Fruit fly (Drosophila melanogaster) whole organism, embryonic: ENCODE data around the gene SMSr.
A peak's percentile ranks its signal among the peaks of the same experiment; 100 is the strongest.

ENCODE experiments used
- Atf3 ChIP-seq: fragments of 200-800 bp; sonication (Bioruptor generic); optimal IDR thresholded peaks from 3 replicates; lab custom pipeline; 2016; ENCODE audit warnings: missing biosample characterization, missing genetic modification characterization
- Blimp-1 ChIP-seq: fragments of 200-800 bp; sonication (Bioruptor generic); optimal IDR thresholded peaks from 3 replicates; lab custom pipeline; 2018; ENCODE audit warnings: missing biosample characterization, missing genetic modification characterization, mild to moderate bottlenecking, moderate library complexity, missing genetic modification reagents
- CG10147 ChIP-seq: fragments of 200-800 bp; sonication (Bioruptor generic); optimal IDR thresholded peaks from 2 replicates; lab custom pipeline; 2019; ENCODE audit warnings: missing biosample characterization, mild to moderate bottlenecking, missing genetic modification characterization, moderate library complexity
- CG10209 ChIP-seq: fragments of 200-800 bp; sonication (Bioruptor generic); optimal IDR thresholded peaks from 3 replicates; lab custom pipeline; 2017; ENCODE audit warnings: missing biosample characterization, mild to moderate bottlenecking, missing genetic modification characterization, missing genetic modification reagents
- CG10654 ChIP-seq: fragments of 200-800 bp; sonication (Bioruptor generic); optimal IDR thresholded peaks from 2 replicates; lab custom pipeline; 2016; ENCODE audit warnings: missing biosample characterization, missing genetic modification characterization
- CG10979 ChIP-seq: fragments of 200-800 bp; sonication (Bioruptor generic); optimal IDR thresholded peaks from 2 replicates; lab custom pipeline; 2018; ENCODE audit warnings: missing biosample characterization, mild to moderate bottlenecking, missing genetic modification characterization, moderate library complexity
- CG12219 ChIP-seq: fragments of 200-800 bp; sonication (Bioruptor generic); optimal IDR thresholded peaks from 3 replicates; lab custom pipeline; 2018; ENCODE audit warnings: missing biosample characterization, mild to moderate bottlenecking, missing genetic modification characterization
- CG12299 ChIP-seq: fragments of 200-800 bp; sonication (Bioruptor generic); optimal IDR thresholded peaks from 2 replicates; lab custom pipeline; 2018; ENCODE audit warnings: missing biosample characterization, mild to moderate bottlenecking, missing genetic modification characterization
- CG12769 ChIP-seq: fragments of 200-800 bp; sonication (Bioruptor generic); optimal IDR thresholded peaks from 2 replicates; lab custom pipeline; 2019; ENCODE audit warnings: missing biosample characterization, mild to moderate bottlenecking, missing genetic modification characterization, moderate library complexity
- CG14667 ChIP-seq: fragments of 200-800 bp; sonication (Bioruptor generic); IDR thresholded peaks from 2 replicates; pipeline ENCODE4 v1.3.6; 2022; ENCODE audit warnings: missing biosample characterization, missing genetic modification characterization
- CG15073 ChIP-seq: fragments of 200-800 bp; sonication (Bioruptor generic); optimal IDR thresholded peaks from 2 replicates; lab custom pipeline; 2016; ENCODE audit warnings: missing biosample characterization, missing genetic modification characterization
- CG17829 ChIP-seq: fragments of 200-800 bp; optimal IDR thresholded peaks from 2 replicates; lab custom pipeline; 2019; ENCODE audit warnings: missing biosample characterization, mild to moderate bottlenecking, missing genetic modification characterization, moderate library complexity
- CG2129 ChIP-seq: fragments of 200-800 bp; sonication (Bioruptor generic); IDR thresholded peaks from 2 replicates; pipeline ENCODE4 v1.3.6; 2022; ENCODE audit warnings: missing biosample characterization, missing genetic modification characterization; ENCODE audit not compliant: partially characterized antibody
- CG32532 ChIP-seq: fragments of 200-800 bp; sonication (Bioruptor generic); IDR thresholded peaks from 2 replicates; pipeline ENCODE4 v1.3.6; 2022; ENCODE audit warnings: missing biosample characterization, missing genetic modification characterization
- CG3281 ChIP-seq: fragments of 200-800 bp; sonication (Bioruptor generic); optimal IDR thresholded peaks from 3 replicates; lab custom pipeline; 2017; ENCODE audit warnings: missing biosample characterization, mild to moderate bottlenecking, missing genetic modification characterization
- CG4282 ChIP-seq: fragments of 200-800 bp; sonication (Bioruptor generic); optimal IDR thresholded peaks from 2 replicates; lab custom pipeline; 2016; ENCODE audit warnings: missing biosample characterization, missing genetic modification characterization
- CG4424 ChIP-seq: fragments of 200-800 bp; sonication (Bioruptor generic); optimal IDR thresholded peaks from 3 replicates; lab custom pipeline; 2016; ENCODE audit warnings: missing biosample characterization, missing genetic modification characterization
- CG6272 ChIP-seq: fragments of 200-800 bp; sonication (Bioruptor generic); IDR thresholded peaks from 2 replicates; pipeline ENCODE4 v1.3.6; 2022; ENCODE audit warnings: missing biosample characterization, missing genetic modification characterization
- CG6765 ChIP-seq: fragments of 200-800 bp; sonication (Bioruptor generic); optimal IDR thresholded peaks from 3 replicates; lab custom pipeline; 2017; ENCODE audit warnings: missing biosample characterization, mild to moderate bottlenecking, missing genetic modification characterization
- CG7786 ChIP-seq: fragments of 200-800 bp; sonication (Bioruptor generic); optimal IDR thresholded peaks from 2 replicates; lab custom pipeline; 2016; ENCODE audit warnings: missing biosample characterization, missing genetic modification characterization
- CG8290 ChIP-seq, 3 experiments: fragments of 200-800 bp; sonication (Bioruptor generic); optimal IDR thresholded peaks; 2 replicates each; lab custom pipeline; 2016 to 2019; ENCODE audit warnings: missing biosample characterization in 3 of 3, missing genetic modification characterization in 3 of 3, mild to moderate bottlenecking in 2 of 3, moderate library complexity in 1 of 3
- CG8944 ChIP-seq: fragments of 200-800 bp; sonication (Bioruptor generic); optimal IDR thresholded peaks from 3 replicates; lab custom pipeline; 2016; ENCODE audit warnings: missing biosample characterization, missing genetic modification characterization
- CG9609 ChIP-seq: fragments of 200-800 bp; sonication (Bioruptor generic); optimal IDR thresholded peaks from 3 replicates; lab custom pipeline; 2016; ENCODE audit warnings: missing biosample characterization, missing genetic modification characterization
- Dip3 ChIP-seq: fragments of 200-800 bp; sonication (Bioruptor generic); optimal IDR thresholded peaks from 3 replicates; lab custom pipeline; 2016; ENCODE audit warnings: missing biosample characterization, missing genetic modification characterization
- Dp ChIP-seq: fragments of 200-800 bp; sonication (Bioruptor generic); optimal IDR thresholded peaks from 2 replicates; lab custom pipeline; 2018; ENCODE audit warnings: missing biosample characterization, mild to moderate bottlenecking, missing genetic modification characterization, moderate library complexity
- Dref ChIP-seq: fragments of 200-800 bp; sonication (Bioruptor generic); IDR thresholded peaks from 2 replicates; pipeline ENCODE4 v1.3.6; 2022; ENCODE audit warnings: missing biosample characterization, missing genetic modification characterization
- Eip74EF ChIP-seq, 2 experiments: fragments of 200-800 bp in 1 of 2; fragments of >200 bp in 1 of 2; sonication (Bioruptor generic) in 1 of 2; optimal IDR thresholded peaks; 2 replicates each; lab custom pipeline; 2017 to 2019; ENCODE audit warnings: missing biosample characterization in 2 of 2, missing genetic modification characterization in 2 of 2, mild to moderate bottlenecking in 1 of 2, moderate library complexity in 1 of 2
- Gsc ChIP-seq: fragments of 200-800 bp; sonication (Bioruptor generic); IDR thresholded peaks from 2 replicates; pipeline ENCODE4 v1.3.6; 2022; ENCODE audit warnings: missing biosample characterization, missing genetic modification characterization
- H2.0 ChIP-seq: fragments of 200-800 bp; sonication (Bioruptor generic); IDR thresholded peaks from 2 replicates; pipeline ENCODE4 v1.3.6; 2022; ENCODE audit warnings: missing biosample characterization, missing genetic modification characterization
- Hmx ChIP-seq: fragments of 200-800 bp; sonication (Bioruptor generic); optimal IDR thresholded peaks from 2 replicates; lab custom pipeline; 2016; ENCODE audit warnings: missing biosample characterization, missing genetic modification characterization
- NFAT ChIP-seq: fragments of 200-800 bp; sonication (Bioruptor generic); IDR thresholded peaks from 2 replicates; pipeline ENCODE4 v1.3.6; 2022; ENCODE audit warnings: missing biosample characterization, missing genetic modification characterization
- Nf-YA ChIP-seq: fragments of 200-800 bp; sonication (Bioruptor generic); IDR thresholded peaks from 2 replicates; pipeline ENCODE4 v1.3.6; 2022; ENCODE audit warnings: missing biosample characterization, missing genetic modification characterization
- Nf-YB ChIP-seq: fragments of 200-800 bp; sonication (Bioruptor generic); optimal IDR thresholded peaks from 3 replicates; lab custom pipeline; 2019; ENCODE audit warnings: missing biosample characterization, mild to moderate bottlenecking, missing genetic modification characterization, moderate library complexity
- Nf-YC ChIP-seq: fragments of 200-800 bp; optimal IDR thresholded peaks from 3 replicates; lab custom pipeline; 2019; ENCODE audit warnings: missing biosample characterization, mild to moderate bottlenecking, missing genetic modification characterization, moderate library complexity
- Sry-δ ChIP-seq: fragments of 200-800 bp; sonication (Bioruptor generic); optimal IDR thresholded peaks from 2 replicates; lab custom pipeline; 2016; ENCODE audit warnings: missing biosample characterization, missing genetic modification characterization
- ab ChIP-seq: fragments of 200-800 bp; sonication (Bioruptor generic); optimal IDR thresholded peaks from 2 replicates; lab custom pipeline; 2016; ENCODE audit warnings: missing biosample characterization, missing genetic modification characterization
- abd-A ChIP-seq: fragments of 200-800 bp; sonication (Bioruptor generic); optimal IDR thresholded peaks from 3 replicates; lab custom pipeline; 2019; ENCODE audit warnings: missing biosample characterization, mild to moderate bottlenecking, missing genetic modification characterization, moderate library complexity
- bsh ChIP-seq, 2 experiments: fragments of 200-800 bp; sonication (Bioruptor generic); optimal IDR thresholded peaks; 2 replicates each; lab custom pipeline; 2017 to 2018; ENCODE audit warnings: mild to moderate bottlenecking in 2 of 2, missing biosample characterization in 2 of 2, missing genetic modification characterization in 2 of 2, moderate library complexity in 1 of 2
- crc ChIP-seq: fragments of 200-800 bp; sonication (Bioruptor generic); optimal IDR thresholded peaks from 2 replicates; lab custom pipeline; 2016; ENCODE audit warnings: missing biosample characterization, missing genetic modification characterization
- dati ChIP-seq: fragments of 200-800 bp; sonication (Bioruptor generic); IDR thresholded peaks from 2 replicates; pipeline ENCODE4 v1.3.6; 2022; ENCODE audit warnings: missing biosample characterization, missing genetic modification characterization
- exex ChIP-seq: fragments of 200-800 bp; sonication (Bioruptor generic); optimal IDR thresholded peaks from 4 replicates; lab custom pipeline; 2018; ENCODE audit warnings: missing biosample characterization, mild to moderate bottlenecking, missing genetic modification characterization, moderate library complexity
- fu2 ChIP-seq: fragments of 200-800 bp; sonication (Bioruptor generic); optimal IDR thresholded peaks from 2 replicates; lab custom pipeline; 2016; ENCODE audit warnings: missing biosample characterization, missing genetic modification characterization
- gro ChIP-seq: fragments of 200-800 bp; sonication (Bioruptor generic); optimal IDR thresholded peaks from 2 replicates; lab custom pipeline; 2016; ENCODE audit warnings: missing biosample characterization, missing genetic modification characterization
- inv ChIP-seq: fragments of 200-800 bp; sonication (Bioruptor generic); IDR thresholded peaks from 2 replicates; pipeline ENCODE4 v1.3.6; 2022; ENCODE audit warnings: missing biosample characterization, missing genetic modification characterization; ENCODE audit not compliant: partially characterized antibody
- pum ChIP-seq: fragments of 200-800 bp; sonication (Bioruptor generic); optimal IDR thresholded peaks from 2 replicates; lab custom pipeline; 2016; ENCODE audit warnings: missing biosample characterization, missing genetic modification characterization
- sob ChIP-seq: fragments of 200-800 bp; sonication (Bioruptor generic); IDR thresholded peaks from 2 replicates; pipeline ENCODE4 v1.3.6; 2022; ENCODE audit warnings: missing biosample characterization, missing genetic modification characterization
- stwl ChIP-seq: fragments of 200-800 bp; sonication (Bioruptor generic); optimal IDR thresholded peaks from 3 replicates; lab custom pipeline; 2018; ENCODE audit warnings: missing biosample characterization, mild to moderate bottlenecking, missing genetic modification characterization, moderate library complexity
- tll ChIP-seq, 2 experiments: fragments of 200-800 bp in 1 of 2; fragments of >200 bp in 1 of 2; sonication (Bioruptor generic) in 1 of 2; optimal IDR thresholded peaks; 2 replicates each; lab custom pipeline; 2017 to 2019; ENCODE audit warnings: missing biosample characterization in 2 of 2, missing genetic modification characterization in 2 of 2, mild to moderate bottlenecking in 1 of 2, moderate library complexity in 1 of 2
- unpg ChIP-seq: fragments of 200-800 bp; sonication (Bioruptor generic); optimal IDR thresholded peaks from 3 replicates; lab custom pipeline; 2018; ENCODE audit warnings: missing biosample characterization, mild to moderate bottlenecking, missing genetic modification characterization, moderate library complexity
- vfl ChIP-seq: fragments of 200-800 bp; sonication (Bioruptor generic); optimal IDR thresholded peaks from 2 replicates; lab custom pipeline; 2016; ENCODE audit warnings: missing biosample characterization, missing genetic modification characterization

The SMSr gene

DNA sequence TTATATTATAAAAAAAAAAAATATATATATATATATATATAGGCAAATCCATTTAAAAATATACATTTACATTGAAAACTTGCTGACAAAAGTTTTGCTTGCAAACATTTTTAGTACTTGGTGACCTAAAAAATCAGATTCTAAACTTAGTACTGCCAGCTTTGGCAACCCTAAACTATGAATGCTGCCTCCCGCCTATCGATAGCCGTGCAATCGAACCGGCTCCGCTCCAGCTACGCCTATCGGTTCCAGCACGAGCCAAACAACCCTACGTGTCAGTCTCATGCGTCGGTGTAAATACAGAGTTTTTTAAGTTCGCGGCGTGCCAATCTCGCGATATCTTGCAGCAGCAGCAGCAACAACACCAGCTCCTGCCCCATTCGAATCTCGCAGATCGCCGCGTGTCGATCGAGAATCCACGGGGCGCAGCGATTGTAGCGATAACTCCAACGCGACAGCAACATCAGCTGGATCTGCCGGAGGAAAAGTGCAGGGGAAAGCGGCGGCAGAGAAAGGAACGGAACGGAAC, 20.9 kb downstream of the SMSr start, which contains the start of gene Sec63 (continued):
- TF ChIP-seq Blimp-1, result no peak
- no peak for TF ChIP-seq fu2 (GFP tag; lab: Kevin White, UChicago)
- TF ChIP-seq pum (GFP tag; lab: Kevin White, UChicago), result no peak
- TF ChIP-seq CG4424 (GFP tag; lab: Kevin White, UChicago), result peak; percentile 45
- no peak for TF ChIP-seq Gsc (GFP tag; lab: Robert Waterston, UW)
- no peak for TF ChIP-seq CG4282 (GFP tag; lab: Kevin White, UChicago)
- TF ChIP-seq Nf-YB (GFP tag; lab: Kevin White, UChicago), result no peak
- TF ChIP-seq CG6272 (GFP tag; lab: Robert Waterston, UW), result peak; percentile 53
- peak; percentile 43 for TF ChIP-seq Dp
- no peak for TF ChIP-seq CG6765 (GFP tag; lab: Kevin White, UChicago)
- TF ChIP-seq CG8944, result no peak
- TF ChIP-seq bsh (GFP tag; optimal IDR thresholded peaks at IDR 0.05; lab: Kevin White, UChicago), result peak in 1 of 2 experiments; percentile 32
- peak; percentile 90 for TF ChIP-seq stwl (tag; lab: Kevin White, UChicago)
- TF ChIP-seq exex (tag; lab: Kevin White, UChicago), result peak; percentile 29
- no peak for TF ChIP-seq abd-A (tag; lab: Kevin White, UChicago)
- no peak for TF ChIP-seq Eip74EF (GFP tag; optimal IDR thresholded peaks at IDR 0.05; lab: Kevin White, UChicago)
- peak; percentile 69 for TF ChIP-seq CG2129
- no peak for TF ChIP-seq dati (GFP tag; lab: Robert Waterston, UW)
- TF ChIP-seq CG9609 (GFP tag; lab: Kevin White, UChicago), result peak; percentile 10
- no peak for TF ChIP-seq tll (GFP tag; optimal IDR thresholded peaks at IDR 0.05; lab: Kevin White, UChicago)
- TF ChIP-seq vfl (GFP tag; lab: Kevin White, UChicago), result peak; percentile 4
- TF ChIP-seq NFAT (GFP tag; lab: Robert Waterston, UW), result peak; percentile 67
- peak; percentile 19; the same call in 1 of the 2 replicates for TF ChIP-seq sob (GFP tag; lab: Robert Waterston, UW)
- peak; percentile 58 for TF ChIP-seq Dip3 (GFP tag; lab: Kevin White, UChicago)
- peak; percentile 76 for TF ChIP-seq gro (GFP tag; lab: Kevin White, UChicago)
- TF ChIP-seq CG17829 (tag; lab: Kevin White, UChicago), result peak; percentile 20
- TF ChIP-seq CG7786 (GFP tag; lab: Kevin White, UChicago), result no peak
- TF ChIP-seq Nf-YA (GFP tag; lab: Robert Waterston, UW), result no peak
- no peak for TF ChIP-seq ab (GFP tag; lab: Kevin White, UChicago)
- peak; percentile 35 for TF ChIP-seq CG8290 (GFP tag; optimal IDR thresholded peaks at IDR 0.05; lab: Kevin White, UChicago)
- peak in 1 of 2 experiments; percentile 81 for TF ChIP-seq CG8290 (tag; optimal IDR thresholded peaks at IDR 0.05; lab: Kevin White, UChicago)
- no peak for TF ChIP-seq Nf-YC (tag; lab: Kevin White, UChicago)
- no peak for TF ChIP-seq Hmx (GFP tag; lab: Kevin White, UChicago)
- TF ChIP-seq CG32532 (GFP tag; lab: Robert Waterston, UW), result peak; percentile 61
- TF ChIP-seq CG10654, result no peak
- TF ChIP-seq CG10979, result no peak
- peak; percentile 47; the same call in 1 of the 2 replicates for TF ChIP-seq H2.0 (GFP tag; lab: Robert Waterston, UW)
- peak; percentile 75 for TF ChIP-seq inv (GFP tag; lab: Robert Waterston, UW)
- TF ChIP-seq CG15073 (GFP tag; lab: Kevin White, UChicago), result no peak
- peak; percentile 25 for TF ChIP-seq CG12299 (tag; lab: Kevin White, UChicago)
- TF ChIP-seq CG10147 (GFP tag; lab: Kevin White, UChicago), result no peak
- TF ChIP-seq CG3281 (GFP tag; lab: Kevin White, UChicago), result peak; percentile 58
- peak; percentile 77 for TF ChIP-seq Sry-δ (GFP tag; lab: Kevin White, UChicago)
- TF ChIP-seq Atf3, result no peak
- TF ChIP-seq CG12769 (tag; lab: Kevin White, UChicago), result no peak
- peak; percentile 53 for TF ChIP-seq unpg (GFP tag; lab: Kevin White, UChicago)
- TF ChIP-seq CG10209, result peak; percentile 62
- TF ChIP-seq crc (GFP tag; lab: Kevin White, UChicago), result no peak
- peak; percentile 95 for TF ChIP-seq Dref
- no peak for TF ChIP-seq CG14667 (GFP tag; lab: Robert Waterston, UW)
- no peak for TF ChIP-seq CG12219 (GFP tag; lab: Kevin White, UChicago)
